Worm (Caenorhabditis elegans) whole organism, L1 larva: ENCODE measurements around the gene col-79.

Experiments
- egl-13 ChIP-seq: sonication (generic microtip); optimal IDR thresholded peaks from 2 replicates; lab custom pipeline; 2016; ENCODE audit warnings: missing genotype, missing genetic modification reagents, missing genetic modification characterization, missing compliant biosample characterization
- nhr-11 ChIP-seq: fragments of 150-350 bp; optimal IDR thresholded peaks from 2 replicates; lab custom pipeline; 2014; ENCODE audit warnings: missing biosample characterization, missing genetic modification characterization
- nhr-12 ChIP-seq: sonication (generic microtip); optimal IDR thresholded peaks from 2 replicates; lab custom pipeline; 2017; ENCODE audit warnings: missing biosample characterization, missing genetic modification characterization
- nhr-20 ChIP-seq: sonication (generic microtip); optimal IDR thresholded peaks from 2 replicates; lab custom pipeline; 2016; ENCODE audit warnings: mild to moderate bottlenecking, missing genetic modification characterization, missing compliant biosample characterization
- zag-1 ChIP-seq: fragments of 150-350 bp; optimal IDR thresholded peaks from 2 replicates; lab custom pipeline; 2014; ENCODE audit warnings: missing biosample characterization, missing genetic modification characterization

DNA sequence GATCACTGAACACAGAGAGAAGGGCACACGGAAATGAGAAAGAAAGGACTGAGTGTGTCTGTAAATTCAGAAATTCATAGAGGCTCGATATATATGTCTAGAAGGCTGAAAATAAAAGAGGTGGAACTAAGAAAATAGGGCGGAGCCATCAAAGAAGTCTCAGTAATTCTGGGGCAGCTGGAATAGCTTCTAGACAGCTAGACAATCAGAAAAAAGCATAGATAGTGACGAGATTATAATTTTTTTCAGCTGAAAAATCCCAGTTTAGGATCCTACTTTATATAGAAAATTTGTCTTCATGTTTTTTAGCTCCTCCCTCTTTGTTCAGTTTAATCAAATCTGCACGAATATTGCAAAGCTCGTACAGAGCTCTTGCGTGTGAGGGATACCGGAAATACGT is 38.4 kb upstream of the col-79 start, which contains the start of gene D2089.3:
- TF ChIP-seq nhr-11 (tag; lab: Kevin White, UChicago) = no peak
- TF ChIP-seq nhr-12 (tag; lab: Kevin White, UChicago) = no peak
- no peak for TF ChIP-seq zag-1 (tag; lab: Kevin White, UChicago)
- no peak for TF ChIP-seq egl-13
- no peak for TF ChIP-seq nhr-20 (tag; lab: Kevin White, UChicago)
